Fruit fly (Drosophila melanogaster) whole organism, pupa: ENCODE measurements around the gene SkpA.

Experiments used
- D1 ChIP-seq: fragments of 200-800 bp; sonication (Bioruptor generic); optimal IDR thresholded peaks from 2 replicates; lab custom pipeline; 2018; ENCODE audit warnings: missing biosample characterization, mild to moderate bottlenecking, missing genetic modification characterization, moderate library complexity
- Ets98B ChIP-seq: fragments of 200-800 bp; sonication (Bioruptor generic); IDR thresholded peaks from 2 replicates; pipeline ENCODE4 v1.3.6; 2022; ENCODE audit warnings: missing biosample characterization, missing genetic modification characterization

DNA sequence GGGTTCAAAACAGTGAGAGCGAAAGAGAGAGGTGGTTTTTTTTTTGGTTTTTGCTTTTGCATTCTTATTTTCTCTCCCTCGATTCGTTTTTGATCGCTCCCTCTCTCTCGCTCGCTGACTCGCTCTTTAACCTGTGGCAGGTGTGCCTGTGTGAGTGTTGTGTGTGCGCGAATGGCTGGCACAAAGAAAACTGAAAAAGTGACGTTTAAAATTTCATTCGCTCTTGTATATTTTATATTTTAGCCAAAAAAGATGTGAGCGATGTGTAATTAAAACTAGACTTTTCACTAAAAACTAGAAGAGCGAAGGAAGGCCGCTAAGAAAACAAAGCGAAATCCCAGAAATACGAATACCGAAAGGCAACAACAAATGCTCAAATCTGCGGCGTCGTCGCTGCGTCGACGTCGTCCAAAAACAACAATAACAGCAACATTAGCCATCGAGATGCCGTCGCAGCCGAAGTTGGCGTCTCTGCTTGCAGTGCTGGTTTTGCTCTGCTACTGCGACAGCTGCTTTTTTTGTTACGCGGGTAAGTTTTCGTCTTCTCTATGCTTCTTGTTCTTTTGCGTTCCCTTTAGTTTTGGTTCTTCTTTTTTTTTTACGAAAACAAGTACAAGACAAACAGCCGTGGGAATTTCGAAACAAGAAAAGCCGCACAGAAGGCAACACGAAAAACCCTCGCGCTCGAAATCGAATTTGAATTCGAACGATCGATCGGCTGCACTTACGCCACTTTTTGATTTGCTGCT is 31.6 kb downstream of the SkpA start:
- TF ChIP-seq Ets98B (peak; percentile 28; the same call in 1 of the 2 replicates), D1 (tag; lab: Kevin White, UChicago) (no peak)
